Fruit fly (Drosophila melanogaster) whole organism, embryonic: Measurements from ENCODE around the gene CG13928.

Experiments
- Adf1 ChIP-seq: fragments of 200-800 bp; sonication (Bioruptor generic); IDR thresholded peaks from 2 replicates; pipeline ENCODE4 v1.3.6; 2022; ENCODE audit warnings: missing biosample characterization, missing genetic modification characterization
- CG10321 ChIP-seq: fragments of 200-800 bp; sonication (Bioruptor generic); IDR thresholded peaks from 2 replicates; pipeline ENCODE4 v1.3.6; 2022; ENCODE audit warnings: missing biosample characterization, missing genetic modification characterization
- CG10366 ChIP-seq: fragments of 200-800 bp; sonication (Bioruptor generic); IDR thresholded peaks from 2 replicates; pipeline ENCODE4 v1.3.6; 2022; ENCODE audit warnings: missing biosample characterization, missing genetic modification characterization
- CG11560 ChIP-seq: fragments of 200-800 bp; sonication (Bioruptor generic); IDR thresholded peaks from 3 replicates; pipeline ENCODE4 v1.3.6; 2022; ENCODE audit warnings: missing biosample characterization, missing genetic modification characterization
- CG11723 ChIP-seq: fragments of 200-800 bp; sonication (Bioruptor generic); optimal IDR thresholded peaks from 2 replicates; lab custom pipeline; 2017; ENCODE audit warnings: missing biosample characterization, mild to moderate bottlenecking, missing genetic modification characterization
- CG12659 ChIP-seq: fragments of 200-800 bp; sonication (Bioruptor generic); optimal IDR thresholded peaks from 3 replicates; lab custom pipeline; 2017; ENCODE audit warnings: mild to moderate bottlenecking, missing biosample characterization, missing genetic modification reagents, missing genetic modification characterization
- CG13287 ChIP-seq: fragments of 200-800 bp; sonication (Bioruptor generic); IDR thresholded peaks from 2 replicates; pipeline ENCODE4 v1.3.6; 2022; ENCODE audit warnings: missing biosample characterization, missing genetic modification characterization; ENCODE audit not compliant: partially characterized antibody
- CG13624 ChIP-seq: fragments of 200-800 bp; sonication (Bioruptor generic); optimal IDR thresholded peaks from 2 replicates; lab custom pipeline; 2016; ENCODE audit warnings: missing biosample characterization, missing genetic modification characterization
- CG15479 ChIP-seq: fragments of 200-800 bp; sonication (Bioruptor generic); optimal IDR thresholded peaks from 3 replicates; lab custom pipeline; 2019; ENCODE audit warnings: missing biosample characterization, mild to moderate bottlenecking, missing genetic modification characterization, moderate library complexity
- CG15514 ChIP-seq: fragments of 200-800 bp; sonication (Bioruptor generic); optimal IDR thresholded peaks from 3 replicates; lab custom pipeline; 2017; ENCODE audit warnings: missing biosample characterization, missing genetic modification characterization, mild to moderate bottlenecking, moderate library complexity, missing genetic modification reagents
- CG16815 ChIP-seq: fragments of 200-800 bp; sonication (Bioruptor generic); optimal IDR thresholded peaks from 3 replicates; lab custom pipeline; 2017; ENCODE audit warnings: missing biosample characterization, mild to moderate bottlenecking, missing genetic modification characterization
- CG16863 ChIP-seq: fragments of 200-800 bp; sonication (Bioruptor generic); optimal IDR thresholded peaks from 3 replicates; lab custom pipeline; 2016; ENCODE audit warnings: missing biosample characterization, missing genetic modification characterization
- CG17328 ChIP-seq: fragments of 200-800 bp; sonication (Bioruptor generic); IDR thresholded peaks from 2 replicates; pipeline ENCODE4 v1.3.6; 2022; ENCODE audit warnings: missing biosample characterization, missing genetic modification characterization
- CG17612 ChIP-seq: fragments of 200-800 bp; sonication (Bioruptor generic); IDR thresholded peaks from 2 replicates; pipeline ENCODE4 v1.3.6; 2022; ENCODE audit warnings: missing biosample characterization, missing genetic modification characterization
- CG1832 ChIP-seq: fragments of 200-800 bp; sonication (Bioruptor generic); optimal IDR thresholded peaks from 2 replicates; lab custom pipeline; 2017; ENCODE audit warnings: missing biosample characterization, mild to moderate bottlenecking, missing genetic modification characterization, inconsistent platforms
- CG2889 ChIP-seq: fragments of 200-800 bp; sonication (Bioruptor generic); IDR thresholded peaks from 3 replicates; pipeline ENCODE4 v1.3.6; 2022; ENCODE audit warnings: missing biosample characterization, missing genetic modification characterization
- CG3065 ChIP-seq: fragments of 200-800 bp; sonication (Bioruptor generic); optimal IDR thresholded peaks from 2 replicates; lab custom pipeline; 2016; ENCODE audit warnings: missing biosample characterization, missing genetic modification characterization
- CG32772 ChIP-seq: fragments of 200-800 bp; sonication (Bioruptor generic); IDR thresholded peaks from 2 replicates; pipeline ENCODE4 v1.3.6; 2022; ENCODE audit warnings: missing biosample characterization, missing genetic modification characterization
- CG33213 ChIP-seq: fragments of 200-800 bp; sonication (Bioruptor generic); optimal IDR thresholded peaks from 3 replicates; lab custom pipeline; 2016; ENCODE audit warnings: missing biosample characterization, missing genetic modification characterization
- CG3838 ChIP-seq: fragments of 200-800 bp; sonication (Bioruptor generic); optimal IDR thresholded peaks from 3 replicates; lab custom pipeline; 2016; ENCODE audit warnings: missing biosample characterization, missing genetic modification characterization
- CG4360 ChIP-seq: fragments of 200-800 bp; sonication (Bioruptor generic); IDR thresholded peaks from 2 replicates; pipeline ENCODE4 v1.3.6; 2022; ENCODE audit warnings: missing biosample characterization, missing genetic modification characterization
- CG4854 ChIP-seq: fragments of 200-800 bp; sonication (Bioruptor generic); optimal IDR thresholded peaks from 2 replicates; lab custom pipeline; 2016; ENCODE audit warnings: missing biosample characterization, missing genetic modification characterization, inconsistent platforms
- CG6765 ChIP-seq: fragments of 200-800 bp; sonication (Bioruptor generic); optimal IDR thresholded peaks from 3 replicates; lab custom pipeline; 2017; ENCODE audit warnings: missing biosample characterization, mild to moderate bottlenecking, missing genetic modification characterization
- CG6813 ChIP-seq: fragments of 200-800 bp; sonication (Bioruptor generic); optimal IDR thresholded peaks from 2 replicates; lab custom pipeline; 2017; ENCODE audit warnings: missing biosample characterization, missing genetic modification characterization, mild to moderate bottlenecking, moderate library complexity, missing genetic modification reagents
- CG7786 ChIP-seq: fragments of 200-800 bp; sonication (Bioruptor generic); optimal IDR thresholded peaks from 2 replicates; lab custom pipeline; 2016; ENCODE audit warnings: missing biosample characterization, missing genetic modification characterization
- CG8388 ChIP-seq: fragments of 200-800 bp; sonication (Bioruptor generic); optimal IDR thresholded peaks from 2 replicates; lab custom pipeline; 2019; ENCODE audit warnings: missing biosample characterization, mild to moderate bottlenecking, missing genetic modification characterization, moderate library complexity
- CG9932 ChIP-seq: fragments of 200-800 bp; sonication (Bioruptor generic); IDR thresholded peaks from 2 replicates; pipeline ENCODE4 v1.3.6; 2022; ENCODE audit warnings: missing biosample characterization, missing genetic modification characterization
- Dref ChIP-seq: fragments of 200-800 bp; sonication (Bioruptor generic); IDR thresholded peaks from 2 replicates; pipeline ENCODE4 v1.3.6; 2022; ENCODE audit warnings: missing biosample characterization, missing genetic modification characterization
- Drgx ChIP-seq: fragments of 200-800 bp; sonication (Bioruptor generic); IDR thresholded peaks from 2 replicates; pipeline ENCODE4 v1.3.6; 2022; ENCODE audit warnings: missing biosample characterization, missing genetic modification characterization
- HLHmδ ChIP-seq: fragments of 200-800 bp; sonication (Bioruptor generic); optimal IDR thresholded peaks from 2 replicates; lab custom pipeline; 2018; ENCODE audit warnings: missing biosample characterization, mild to moderate bottlenecking, missing genetic modification characterization, moderate library complexity
- Lhr ChIP-seq: fragments of 200-800 bp; sonication (Bioruptor generic); optimal IDR thresholded peaks from 3 replicates; lab custom pipeline; 2017; ENCODE audit warnings: mild to moderate bottlenecking, missing biosample characterization, missing genetic modification reagents, missing genetic modification characterization
- MBD-R2 ChIP-seq: fragments of 200-800 bp; sonication (Bioruptor generic); IDR thresholded peaks from 2 replicates; pipeline ENCODE4 v1.3.6; 2022; ENCODE audit warnings: missing biosample characterization, missing genetic modification characterization
- Med ChIP-seq: fragments of 200-800 bp; sonication (Bioruptor generic); peaks from one replicate; lab custom pipeline; 2016; ENCODE audit warnings: missing biosample characterization, missing genetic modification characterization, mild to moderate bottlenecking, inconsistent platforms, moderate library complexity
- Nf-YB ChIP-seq: fragments of 200-800 bp; sonication (Bioruptor generic); optimal IDR thresholded peaks from 3 replicates; lab custom pipeline; 2019; ENCODE audit warnings: missing biosample characterization, mild to moderate bottlenecking, missing genetic modification characterization, moderate library complexity
- Oaz ChIP-seq: fragments of 200-800 bp; sonication (Bioruptor generic); IDR thresholded peaks from 2 replicates; pipeline ENCODE4 v1.3.6; 2022; ENCODE audit warnings: missing biosample characterization, missing genetic modification characterization
- Pdp1 ChIP-seq, 2 experiments: fragments of 200-800 bp; sonication (Bioruptor generic); optimal IDR thresholded peaks; 3 replicates each; lab custom pipeline; 2016; ENCODE audit warnings: missing biosample characterization in 2 of 2, missing genetic modification characterization in 2 of 2, mild to moderate bottlenecking in 1 of 2, moderate library complexity in 1 of 2
- Sox102F ChIP-seq: fragments of 200-800 bp; sonication (Bioruptor generic); optimal IDR thresholded peaks from 2 replicates; lab custom pipeline; 2018; ENCODE audit warnings: missing biosample characterization, mild to moderate bottlenecking, missing genetic modification characterization, moderate library complexity
- Trl ChIP-seq, 3 experiments: fragments of >200 bp in 2 of 3; fragments of 200-800 bp in 1 of 3; sonication (Bioruptor generic) in 1 of 3; optimal IDR thresholded peaks; 2 replicates in 1 of 3; 3 replicates in 2 of 3; lab custom pipeline; 2016 to 2017; ENCODE audit warnings: missing biosample characterization in 1 of 3, missing genetic modification characterization in 1 of 3
- chinmo ChIP-seq: fragments of 200-800 bp; sonication (Bioruptor generic); IDR thresholded peaks from 4 replicates; pipeline ENCODE4 v1.3.6; 2022; ENCODE audit warnings: missing biosample characterization, missing genetic modification characterization; ENCODE audit not compliant: partially characterized antibody
- ewg ChIP-seq: fragments of 200-800 bp; sonication (Bioruptor generic); optimal IDR thresholded peaks from 3 replicates; lab custom pipeline; 2017; ENCODE audit warnings: mild to moderate bottlenecking, missing biosample characterization, missing genetic modification reagents, missing genetic modification characterization
- grn ChIP-seq: fragments of 200-800 bp; sonication (Bioruptor generic); optimal IDR thresholded peaks from 3 replicates; lab custom pipeline; 2017; ENCODE audit warnings: missing biosample characterization, missing genetic modification characterization
- h ChIP-seq: fragments of >200 bp; optimal IDR thresholded peaks from 2 replicates; lab custom pipeline; 2017
- her ChIP-seq: fragments of 200-800 bp; sonication (Bioruptor generic); optimal IDR thresholded peaks from 2 replicates; lab custom pipeline; 2016; ENCODE audit warnings: missing biosample characterization, missing genetic modification characterization
- nerfin-1 ChIP-seq: fragments of 200-800 bp; sonication (Bioruptor generic); optimal IDR thresholded peaks from 3 replicates; lab custom pipeline; 2019; ENCODE audit warnings: missing biosample characterization, mild to moderate bottlenecking, missing genetic modification characterization, moderate library complexity
- nerfin-2 ChIP-seq: fragments of 200-800 bp; sonication (Bioruptor generic); IDR thresholded peaks from 2 replicates; pipeline ENCODE4 v1.3.6; 2022; ENCODE audit warnings: missing biosample characterization, missing genetic modification characterization; ENCODE audit not compliant: partially characterized antibody
- sob ChIP-seq: fragments of 200-800 bp; sonication (Bioruptor generic); IDR thresholded peaks from 2 replicates; pipeline ENCODE4 v1.3.6; 2022; ENCODE audit warnings: missing biosample characterization, missing genetic modification characterization
- sqz ChIP-seq: fragments of 200-800 bp; sonication (Bioruptor generic); optimal IDR thresholded peaks from 3 replicates; lab custom pipeline; 2018; ENCODE audit warnings: missing biosample characterization, mild to moderate bottlenecking, missing genetic modification characterization
- ssp ChIP-seq: fragments of 200-800 bp; sonication (Bioruptor generic); IDR thresholded peaks from 2 replicates; pipeline ENCODE4 v1.3.6; 2022; ENCODE audit warnings: missing biosample characterization, missing genetic modification characterization
- stwl ChIP-seq: fragments of 200-800 bp; sonication (Bioruptor generic); optimal IDR thresholded peaks from 3 replicates; lab custom pipeline; 2018; ENCODE audit warnings: missing biosample characterization, mild to moderate bottlenecking, missing genetic modification characterization, moderate library complexity
- tin ChIP-seq: fragments of 200-800 bp; sonication (Bioruptor generic); optimal IDR thresholded peaks from 3 replicates; lab custom pipeline; 2016; ENCODE audit warnings: missing biosample characterization, missing genetic modification characterization
- tll ChIP-seq, 2 experiments: fragments of 200-800 bp in 1 of 2; fragments of >200 bp in 1 of 2; sonication (Bioruptor generic) in 1 of 2; optimal IDR thresholded peaks; 2 replicates each; lab custom pipeline; 2017 to 2019; ENCODE audit warnings: missing biosample characterization in 2 of 2, missing genetic modification characterization in 2 of 2, mild to moderate bottlenecking in 1 of 2, moderate library complexity in 1 of 2

CG13928 gene

DNA sequence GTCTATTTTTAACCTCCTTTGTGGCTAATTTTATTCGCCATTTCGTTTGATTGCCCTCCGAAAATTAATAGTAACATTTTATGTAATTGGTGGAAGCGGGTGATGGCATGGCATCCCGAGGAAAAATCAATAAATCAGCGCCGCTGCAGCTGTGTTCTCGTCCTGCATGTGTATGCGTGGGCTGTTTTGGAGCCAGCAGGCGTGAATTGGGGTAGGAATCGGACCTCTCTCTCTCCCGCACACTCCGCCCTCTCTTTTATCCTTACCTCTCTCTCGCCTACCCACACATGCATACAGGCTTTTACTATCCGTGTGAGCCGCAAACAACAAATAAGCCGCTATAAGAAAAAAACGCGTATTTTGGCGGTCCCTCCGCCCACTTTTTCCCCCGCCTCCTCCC, 50.8 kb downstream of the CG13928 start:
- no peak for TF ChIP-seq CG12659 (GFP tag; lab: Kevin White, UChicago)
- peak; percentile 14 for TF ChIP-seq nerfin-1 (tag; lab: Kevin White, UChicago)
- TF ChIP-seq ssp (GFP tag; lab: Robert Waterston, UW): no peak
- no peak for TF ChIP-seq CG16815 (GFP tag; lab: Kevin White, UChicago)
- TF ChIP-seq h (lab: Kevin White, UChicago): no peak
- peak; percentile 9 for TF ChIP-seq CG15514 (GFP tag; lab: Kevin White, UChicago)
- TF ChIP-seq CG32772 (GFP tag; lab: Robert Waterston, UW): no peak
- TF ChIP-seq CG6765 (GFP tag; lab: Kevin White, UChicago): peak; percentile 5
- no peak for TF ChIP-seq stwl (tag; lab: Kevin White, UChicago)
- TF ChIP-seq Nf-YB (GFP tag; lab: Kevin White, UChicago): no peak
- no peak for TF ChIP-seq CG3065
- TF ChIP-seq Dref: no peak
- peak; percentile 49 for TF ChIP-seq sqz (GFP tag; lab: Kevin White, UChicago)
- no peak for TF ChIP-seq CG11560 (tag; lab: Robert Waterston, UW)
- no peak for TF ChIP-seq CG33213 (GFP tag; lab: Kevin White, UChicago)
- no peak for TF ChIP-seq tll (GFP tag; optimal IDR thresholded peaks at IDR 0.05; lab: Kevin White, UChicago)
- TF ChIP-seq CG2889 (GFP tag; lab: Robert Waterston, UW): no peak
- TF ChIP-seq Sox102F (GFP tag; lab: Kevin White, UChicago): no peak
- TF ChIP-seq CG1832 (GFP tag; lab: Kevin White, UChicago): peak; percentile 57
- TF ChIP-seq CG10321 (GFP tag; lab: Robert Waterston, UW): no peak
- TF ChIP-seq tin: no peak
- 0 out of 4 replicates have a peak, but pooled peaks have one; percentile 36 for TF ChIP-seq chinmo
- no peak for TF ChIP-seq Oaz (GFP tag; lab: Robert Waterston, UW)
- peak; percentile 85 for TF ChIP-seq ewg (GFP tag; lab: Kevin White, UChicago)
- no peak for TF ChIP-seq CG7786 (GFP tag; lab: Kevin White, UChicago)
- 0 out of 2 replicates have a peak, but pooled peaks have one; percentile 10 for TF ChIP-seq sob (GFP tag; lab: Robert Waterston, UW)
- TF ChIP-seq her (GFP tag; lab: Kevin White, UChicago): no peak
- TF ChIP-seq CG3838 (GFP tag; lab: Kevin White, UChicago): no peak
- TF ChIP-seq Adf1 (GFP tag; lab: Robert Waterston, UW): no peak
- peak; percentile 43 for TF ChIP-seq Med (GFP tag; lab: Kevin White, UChicago)
- no peak for TF ChIP-seq CG15479 (GFP tag; lab: Kevin White, UChicago)
- TF ChIP-seq Trl (optimal IDR thresholded peaks at IDR 0.05; lab: Kevin White, UChicago): peak; percentile 39 to 42
- no peak for TF ChIP-seq Trl (GFP tag; optimal IDR thresholded peaks at IDR 0.05; lab: Kevin White, UChicago)
- no peak for TF ChIP-seq CG10366
- TF ChIP-seq Lhr: no peak
- TF ChIP-seq grn (GFP tag; lab: Kevin White, UChicago): no peak
- TF ChIP-seq HLHmδ (GFP tag; lab: Kevin White, UChicago): no peak
- TF ChIP-seq CG4360 (GFP tag; lab: Robert Waterston, UW): no peak
- TF ChIP-seq CG4854 (GFP tag; lab: Kevin White, UChicago): no peak
- no peak for TF ChIP-seq CG11723 (GFP tag; lab: Kevin White, UChicago)
- no peak for TF ChIP-seq CG6813 (GFP tag; lab: Kevin White, UChicago)
- peak; percentile 60 for TF ChIP-seq MBD-R2 (GFP tag; lab: Robert Waterston, UW)
- no peak for TF ChIP-seq CG17328 (GFP tag; lab: Robert Waterston, UW)
- no peak for TF ChIP-seq CG13624 (GFP tag; lab: Kevin White, UChicago)
- peak in 1 of 2 experiments; percentile 46 for TF ChIP-seq Pdp1 (GFP tag; optimal IDR thresholded peaks at IDR 0.05; lab: Kevin White, UChicago)
- TF ChIP-seq CG16863 (GFP tag; lab: Kevin White, UChicago): no peak
- TF ChIP-seq CG9932: no peak
- no peak for TF ChIP-seq CG13287 (GFP tag; lab: Robert Waterston, UW)
- no peak for TF ChIP-seq CG17612
- TF ChIP-seq CG8388 (GFP tag; lab: Kevin White, UChicago): no peak
- TF ChIP-seq nerfin-2 (GFP tag; lab: Robert Waterston, UW): 0 out of 2 replicates have a peak, but pooled peaks have one; percentile 24
- TF ChIP-seq Drgx (GFP tag; lab: Robert Waterston, UW): peak; percentile 37; the same call in 1 of the 2 replicates
